Worm (Caenorhabditis elegans) whole organism, L2 larva: ENCODE measurements around the gene M28.8.

ENCODE experiments used
- F13H6.1 ChIP-seq: sonication (generic microtip); optimal IDR thresholded peaks from 2 replicates; lab custom pipeline; 2016; ENCODE audit warnings: missing genetic modification characterization, missing compliant biosample characterization
- alr-1 ChIP-seq: fragments of 150-350 bp; optimal IDR thresholded peaks from 2 replicates; lab custom pipeline; 2014; ENCODE audit warnings: missing biosample characterization, missing genetic modification characterization
- aly-2 ChIP-seq: fragments of 150-350 bp; optimal IDR thresholded peaks from 2 replicates; lab custom pipeline; 2014; ENCODE audit warnings: missing biosample characterization, missing genetic modification characterization
- ceh-82 ChIP-seq: fragments of 150-350 bp; optimal IDR thresholded peaks from 2 replicates; lab custom pipeline; 2014; ENCODE audit warnings: missing biosample characterization, missing genetic modification characterization
- dmd-4 ChIP-seq: sonication (generic microtip); optimal IDR thresholded peaks from 2 replicates; lab custom pipeline; 2017; ENCODE audit warnings: missing biosample characterization, missing genetic modification characterization
- nhr-237 ChIP-seq: fragments of 150-350 bp; optimal IDR thresholded peaks from 2 replicates; lab custom pipeline; 2014; ENCODE audit warnings: missing biosample characterization, missing genetic modification characterization
- nhr-25 ChIP-seq: fragments of 150-350 bp; sonication (generic microtip); optimal IDR thresholded peaks from 3 replicates; lab custom pipeline; 2014; ENCODE audit warnings: missing biosample characterization, missing genetic modification characterization
- skn-1 ChIP-seq: sonication (generic microtip); optimal IDR thresholded peaks from 2 replicates; lab custom pipeline; 2017; ENCODE audit warnings: missing biosample characterization, missing genetic modification characterization
- sma-9 ChIP-seq, 2 experiments: fragments of 150-350 bp in 1 of 2; sonication (generic microtip) in 1 of 2; optimal IDR thresholded peaks; 2 replicates each; lab custom pipeline; 2014 to 2016; ENCODE audit warnings: missing genetic modification characterization in 2 of 2, mild to moderate bottlenecking in 1 of 2, missing biosample characterization in 1 of 2, missing compliant biosample characterization in 1 of 2, missing genetic modification reagents in 1 of 2, moderate library complexity in 1 of 2
- unc-62 ChIP-seq: fragments of 150-350 bp; optimal IDR thresholded peaks from 2 replicates; lab custom pipeline; 2014; ENCODE audit warnings: missing biosample characterization, missing genetic modification reagents, missing genetic modification characterization
- ztf-1 ChIP-seq: fragments of 200-800 bp; sonication (Bioruptor generic); conservative IDR thresholded peaks from 2 replicates; pipeline ENCODE4 v1.3.6; 2022; ENCODE audit warnings: missing genetic modification characterization, missing compliant biosample characterization

ce11 chrII:10579655-10580054 lies 48.4 kb upstream of the M28.8 start, which contains the start of gene dohh-1:
- no peak for TF ChIP-seq ztf-1 (GFP tag; lab: Robert Waterston, UW)
- TF ChIP-seq dmd-4 (tag; lab: Kevin White, UChicago): no peak
- TF ChIP-seq nhr-237 (tag; lab: Kevin White, UChicago): no peak
- TF ChIP-seq nhr-25 (tag; lab: Kevin White, UChicago): no peak
- TF ChIP-seq aly-2 (tag; lab: Kevin White, UChicago): no peak
- TF ChIP-seq alr-1 (tag; lab: Kevin White, UChicago): no peak
- no peak for TF ChIP-seq sma-9 (GFP tag; optimal IDR thresholded peaks at IDR 0.05; lab: Kevin White, UChicago)
- TF ChIP-seq sma-9 (tag; optimal IDR thresholded peaks at IDR 0.05; lab: Kevin White, UChicago): no peak
- no peak for TF ChIP-seq skn-1 (tag; lab: Kevin White, UChicago)
- TF ChIP-seq ceh-82 (tag; lab: Kevin White, UChicago): no peak
- TF ChIP-seq F13H6.1 (tag; lab: Kevin White, UChicago): no peak
- TF ChIP-seq unc-62 (GFP tag; lab: Kevin White, UChicago): no peak
